Worm (Caenorhabditis elegans): ENCODE data around the gene C07D10.1.

C07D10.1 gene

DNA sequence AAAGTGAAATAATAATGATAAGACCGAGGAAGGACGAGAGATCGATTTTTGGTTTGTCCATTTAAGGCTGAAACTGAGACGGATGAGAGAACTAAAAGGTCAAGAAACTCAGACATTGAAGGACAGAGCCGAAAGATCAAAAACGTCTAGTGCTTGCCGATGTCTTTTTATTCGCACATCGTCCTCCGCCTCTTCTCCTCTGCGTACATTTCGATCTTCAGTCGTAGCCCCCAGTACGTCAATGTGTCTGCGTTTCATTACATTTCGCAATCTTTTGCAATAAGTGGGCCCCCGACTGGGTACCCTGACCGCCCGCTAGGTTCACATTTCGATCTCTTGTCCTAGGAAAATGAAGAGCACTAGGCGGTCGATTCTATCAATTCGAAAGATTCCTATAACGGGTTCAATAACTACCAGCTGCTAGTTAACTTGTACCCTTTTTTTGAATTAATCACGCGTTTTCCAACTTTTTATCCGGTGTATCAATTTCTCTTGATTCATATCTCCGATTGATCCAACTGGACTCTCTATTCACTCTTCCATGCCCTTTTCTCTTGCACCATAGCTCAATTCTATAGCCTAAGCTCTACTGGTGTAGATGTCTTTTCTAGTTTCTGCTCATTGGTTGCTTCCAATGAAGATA, 6.6 kb upstream of the C07D10.1 start:
- TF ChIP-seq tra-4 (tag; optimal IDR thresholded peaks at IDR 0.05) (no peak), scrt-1 (GFP tag; IDR thresholded peaks at IDR 0.05) (no peak), F13C5.2 (tag; optimal IDR thresholded peaks at IDR 0.05) (peak; percentile 50), ets-7 (tag; optimal IDR thresholded peaks at IDR 0.05) (no peak), hnd-1 (tag; optimal IDR thresholded peaks at IDR 0.05) (no peak), ceh-36 (tag; optimal IDR thresholded peaks at IDR 0.05) (no peak), hmbx-1 (tag; optimal IDR thresholded peaks at IDR 0.05) (no peak)

ce11 chrII:7393393-7393792, 5.4 kb upstream of the C07D10.1 start:
- no peak for TF ChIP-seq hmbx-1 (tag; optimal IDR thresholded peaks at IDR 0.05)

DNA sequence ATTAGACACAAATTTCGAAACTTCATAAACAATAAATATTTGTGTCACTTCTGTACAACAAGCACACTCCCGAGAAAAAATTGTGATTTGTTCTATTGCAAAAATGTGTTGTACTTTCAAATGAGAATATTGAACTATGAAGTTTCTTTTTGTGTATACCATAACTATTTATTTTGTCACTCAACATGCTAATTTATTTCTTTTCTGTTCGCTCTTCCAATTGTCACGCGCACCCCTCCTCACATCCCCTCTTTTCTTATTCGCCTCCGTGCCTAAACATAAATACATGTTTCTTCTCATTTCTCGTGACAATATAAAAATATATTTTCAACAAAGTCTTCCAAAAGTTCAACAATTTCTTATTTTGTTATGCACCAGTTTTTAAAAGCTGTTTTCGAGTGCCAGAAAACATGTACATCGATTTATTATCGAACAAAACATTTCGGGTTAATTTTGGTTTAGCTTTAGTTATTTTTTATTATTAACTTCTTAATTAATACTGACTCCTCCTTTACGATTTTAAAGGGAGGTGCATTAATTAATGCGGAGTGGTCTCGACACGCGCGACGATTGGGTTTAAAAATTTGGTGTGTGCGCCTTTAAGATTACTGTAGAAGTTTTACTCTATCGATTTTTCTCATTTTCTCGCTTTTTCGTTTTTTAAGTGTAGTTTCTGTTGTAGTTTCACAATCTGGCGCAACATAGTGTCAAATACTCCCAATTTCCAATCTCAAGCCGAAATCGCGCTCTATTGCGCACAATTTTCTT, 4.7 kb upstream of the C07D10.1 start:
- TF ChIP-seq sea-1 (GFP tag; conservative IDR thresholded peaks at IDR 0.05) (no peak), tra-4 (tag; optimal IDR thresholded peaks at IDR 0.05) (no peak), ama-1 (optimal IDR thresholded peaks at IDR 0.05) (no peak), hmbx-1 (tag; optimal IDR thresholded peaks at IDR 0.05) (no peak), ets-7 (tag; optimal IDR thresholded peaks at IDR 0.05) (no peak), hnd-1 (tag; optimal IDR thresholded peaks at IDR 0.05) (no peak), aly-1 (tag; optimal IDR thresholded peaks at IDR 0.05) (no peak), tbx-11 (GFP tag; IDR thresholded peaks at IDR 0.05) (no peak), ceh-36 (tag; optimal IDR thresholded peaks at IDR 0.05) (no peak)

DNA sequence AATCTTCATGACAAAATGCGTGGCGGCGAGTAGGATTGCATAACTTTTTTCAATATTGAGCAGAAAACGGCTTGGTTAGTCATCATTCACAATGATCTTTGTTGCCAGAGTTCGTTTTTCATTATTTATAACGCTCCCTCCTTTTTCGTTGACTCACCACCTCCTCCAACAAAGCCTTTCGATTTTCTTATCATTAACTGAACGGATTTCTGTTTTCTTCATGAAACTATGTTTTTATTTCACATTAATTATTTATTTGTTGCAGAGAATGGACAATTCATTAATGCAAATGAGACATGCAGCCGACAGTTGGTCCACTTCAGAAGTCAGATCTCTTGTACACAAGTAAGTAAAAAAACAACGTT, 4.1 kb upstream of the C07D10.1 start, which contains the start of gene bath-44:
Gene bath-44, plus strand, starts transcription at position 266 of the 365 bp plus-strand sequence.
- no peak for TF ChIP-seq ama-1 (optimal IDR thresholded peaks at IDR 0.05)
- no peak for TF ChIP-seq scrt-1 (GFP tag; IDR thresholded peaks at IDR 0.05)
- TF ChIP-seq tbx-11 (GFP tag; IDR thresholded peaks at IDR 0.05) = no peak
- no peak for TF ChIP-seq F13C5.2 (tag; optimal IDR thresholded peaks at IDR 0.05)
- no peak for TF ChIP-seq aly-1 (tag; optimal IDR thresholded peaks at IDR 0.05)
- no peak for TF ChIP-seq flt-1 (GFP tag; IDR thresholded peaks at IDR 0.05)
- no peak for TF ChIP-seq ceh-36 (tag; optimal IDR thresholded peaks at IDR 0.05)
- TF ChIP-seq hmbx-1 (tag; optimal IDR thresholded peaks at IDR 0.05) = no peak
- TF ChIP-seq sea-1 (GFP tag; conservative IDR thresholded peaks at IDR 0.05) = no peak
- no peak for TF ChIP-seq B0310.2 (tag; optimal IDR thresholded peaks at IDR 0.05)
- no peak for TF ChIP-seq tra-4 (tag; optimal IDR thresholded peaks at IDR 0.05)

DNA sequence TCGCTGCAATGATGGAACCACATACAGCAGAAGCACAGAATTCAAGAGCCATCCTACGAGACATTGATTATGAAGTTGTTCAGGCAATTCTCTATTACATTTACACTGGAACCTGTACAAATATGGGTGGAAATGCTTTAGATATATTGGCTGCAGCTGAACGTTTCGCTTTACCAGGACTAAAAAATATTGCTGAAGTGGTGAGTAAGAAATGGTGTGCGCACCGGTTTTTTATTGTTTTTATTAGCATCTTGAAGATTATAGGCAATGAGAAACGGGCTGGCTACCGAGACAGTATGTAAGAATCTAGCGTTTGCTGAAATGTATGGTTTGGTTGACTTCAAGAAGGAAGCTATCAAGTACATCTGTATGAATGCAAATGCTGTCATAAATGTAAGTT, 2.7 kb upstream of the C07D10.1 start:
- TF ChIP-seq ama-1 (optimal IDR thresholded peaks at IDR 0.05) (no peak), hnd-1 (tag; optimal IDR thresholded peaks at IDR 0.05) (no peak), aly-1 (tag; optimal IDR thresholded peaks at IDR 0.05) (no peak), sea-1 (GFP tag; conservative IDR thresholded peaks at IDR 0.05) (no peak), tbx-11 (GFP tag; IDR thresholded peaks at IDR 0.05) (no peak), pes-1 (GFP tag; IDR thresholded peaks at IDR 0.05) (no peak)

- TF ChIP-seq flt-1 (GFP tag; IDR thresholded peaks at IDR 0.05) = no peak
- no peak for TF ChIP-seq F13C5.2 (tag; optimal IDR thresholded peaks at IDR 0.05)
- TF ChIP-seq ets-7 (tag; optimal IDR thresholded peaks at IDR 0.05) = no peak
Observed at ce11 chrII:7397273-7397840, 1.5 kb upstream of the C07D10.1 start.

ce11 chrII:7402625-7403024, 3.8 kb downstream of the C07D10.1 start, which contains the start of gene nas-7:
nas-7 (minus strand) TSS chrII:7402725.
- TF ChIP-seq pes-1 (GFP tag; IDR thresholded peaks at IDR 0.05) (no peak), ets-7 (tag; optimal IDR thresholded peaks at IDR 0.05) (no peak), tbx-37 (GFP tag; conservative IDR thresholded peaks at IDR 0.05) (no peak), B0310.2 (tag; optimal IDR thresholded peaks at IDR 0.05) (no peak), tra-4 (tag; optimal IDR thresholded peaks at IDR 0.05) (no peak), hmg-4 (GFP tag; optimal IDR thresholded peaks at IDR 0.05) (no peak), hnd-1 (tag; optimal IDR thresholded peaks at IDR 0.05) (no peak), ceh-36 (tag; optimal IDR thresholded peaks at IDR 0.05) (no peak), ama-1 (optimal IDR thresholded peaks at IDR 0.05) (no peak), scrt-1 (GFP tag; IDR thresholded peaks at IDR 0.05) (no peak), aly-1 (tag; optimal IDR thresholded peaks at IDR 0.05) (no peak), hmbx-1 (tag; optimal IDR thresholded peaks at IDR 0.05) (no peak), F13C5.2 (tag; optimal IDR thresholded peaks at IDR 0.05) (no peak), tbx-11 (GFP tag; IDR thresholded peaks at IDR 0.05) (no peak), ceh-13 (GFP tag; optimal IDR thresholded peaks at IDR 0.05) (no peak), flt-1 (GFP tag; IDR thresholded peaks at IDR 0.05) (no peak)

DNA sequence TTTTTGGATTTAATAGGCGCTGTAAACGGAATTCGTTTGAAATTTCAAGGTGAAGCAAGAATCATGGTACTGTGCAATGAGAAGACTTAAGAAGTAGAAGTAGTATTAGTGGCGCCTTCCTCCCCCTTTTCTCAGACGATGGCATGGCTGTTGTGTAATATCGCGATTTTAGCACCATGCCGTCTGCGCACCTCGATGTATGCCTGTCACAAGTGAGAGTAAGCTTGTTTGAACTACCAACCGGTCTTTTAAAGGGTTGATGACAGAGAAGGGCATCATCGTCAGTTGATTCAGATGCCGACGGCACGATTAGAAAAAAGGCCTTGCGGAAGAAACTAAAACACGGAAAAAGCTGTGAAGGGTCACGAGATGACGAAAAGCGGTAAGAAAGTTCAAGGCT, 5.2 kb downstream of the C07D10.1 start:
- no peak for TF ChIP-seq flt-1 (GFP tag; IDR thresholded peaks at IDR 0.05)
- TF ChIP-seq hnd-1 (tag; optimal IDR thresholded peaks at IDR 0.05) = no peak
- TF ChIP-seq tbx-37 (GFP tag; conservative IDR thresholded peaks at IDR 0.05) = no peak
- TF ChIP-seq B0310.2 (tag; optimal IDR thresholded peaks at IDR 0.05) = no peak
- TF ChIP-seq F13C5.2 (tag; optimal IDR thresholded peaks at IDR 0.05) = no peak
- no peak for TF ChIP-seq tra-4 (tag; optimal IDR thresholded peaks at IDR 0.05)
- TF ChIP-seq ceh-13 (GFP tag; optimal IDR thresholded peaks at IDR 0.05) = no peak
- no peak for TF ChIP-seq aly-1 (tag; optimal IDR thresholded peaks at IDR 0.05)
- TF ChIP-seq hmg-4 (GFP tag; optimal IDR thresholded peaks at IDR 0.05) = no peak
- TF ChIP-seq hmbx-1 (tag; optimal IDR thresholded peaks at IDR 0.05) = no peak
- TF ChIP-seq ets-7 (tag; optimal IDR thresholded peaks at IDR 0.05) = no peak
- no peak for TF ChIP-seq scrt-1 (GFP tag; IDR thresholded peaks at IDR 0.05)
- TF ChIP-seq sea-1 (GFP tag; conservative IDR thresholded peaks at IDR 0.05) = no peak
- TF ChIP-seq tbx-11 (GFP tag; IDR thresholded peaks at IDR 0.05) = no peak
